Worm (Caenorhabditis elegans) whole organism, L4/young adult: ENCODE data around the gene arp-1.

ENCODE experiments used
- W03F9.2 ChIP-seq: fragments of 150-350 bp; optimal IDR thresholded peaks from 2 replicates; lab custom pipeline; 2014; ENCODE audit warnings: missing biosample characterization, missing genetic modification characterization
- dao-5 ChIP-seq: sonication (generic microtip); optimal IDR thresholded peaks from 2 replicates; lab custom pipeline; 2016; ENCODE audit warnings: missing genotype, missing genetic modification characterization, moderate library complexity, missing compliant biosample characterization
- him-1 ChIP-seq: sonication (generic microtip); optimal IDR thresholded peaks from 2 replicates; lab custom pipeline; 2016; ENCODE audit warnings: missing genotype, missing genetic modification reagents, missing genetic modification characterization, missing compliant biosample characterization

DNA sequence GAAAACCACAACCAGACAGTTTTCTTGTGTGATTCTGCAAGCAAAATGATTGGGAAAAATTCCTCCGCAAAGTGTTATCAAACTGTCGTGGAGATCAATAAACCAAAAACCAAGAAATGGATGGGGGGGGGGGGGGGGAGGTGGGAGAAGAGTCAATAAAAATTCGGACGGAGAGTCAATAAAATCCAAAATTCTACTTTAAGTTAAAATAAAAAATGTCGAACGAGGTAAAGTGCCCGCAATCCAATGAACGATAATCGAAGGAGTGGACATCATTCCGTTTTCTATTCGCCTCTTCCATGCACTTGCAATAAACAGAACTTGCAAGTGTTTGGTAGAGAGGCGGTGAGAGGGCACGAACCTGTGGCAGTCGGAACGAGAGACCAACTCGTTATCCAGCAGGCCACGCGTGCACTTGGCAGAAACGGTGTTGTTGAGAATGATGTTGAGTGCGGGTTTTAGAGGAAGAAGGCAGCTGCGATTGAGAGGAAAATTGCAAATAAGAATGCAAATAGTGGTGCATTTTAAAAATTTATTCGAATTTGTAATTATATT lies 45.7 kb downstream of the arp-1 start, which contains the start of gene gst-27:
- TF ChIP-seq him-1 (tag; lab: Kevin White, UChicago) (peak; percentile 44), dao-5 (tag; lab: Kevin White, UChicago) (peak; percentile 77), W03F9.2 (tag; lab: Kevin White, UChicago) (peak; percentile 77)
